Fruit fly (Drosophila melanogaster) whole organism, wandering third instar larva: ENCODE data around the gene Atg12.

ENCODE experiments used
- CG32264 ChIP-seq: fragments of 200-800 bp; sonication (Bioruptor generic); optimal IDR thresholded peaks from 2 replicates; lab custom pipeline; 2016; ENCODE audit warnings: missing biosample characterization, missing genetic modification characterization
- CG9705 ChIP-seq: fragments of 200-800 bp; sonication (Bioruptor generic); optimal IDR thresholded peaks from 2 replicates; lab custom pipeline; 2018; ENCODE audit warnings: missing biosample characterization, mild to moderate bottlenecking, missing genetic modification characterization
- GATAd ChIP-seq: sonication (Bioruptor generic); optimal IDR thresholded peaks from 2 replicates; lab custom pipeline; 2016; ENCODE audit warnings: missing biosample characterization, missing genetic modification characterization
- Jra ChIP-seq: sonication (Bioruptor generic); optimal IDR thresholded peaks from 2 replicates; lab custom pipeline; 2016; ENCODE audit warnings: missing biosample characterization, missing genetic modification characterization
- Sp1 ChIP-seq: fragments of 200-800 bp; sonication (Bioruptor generic); optimal IDR thresholded peaks from 3 replicates; lab custom pipeline; 2019; ENCODE audit warnings: missing biosample characterization, mild to moderate bottlenecking, missing genetic modification characterization, moderate library complexity
- br ChIP-seq: fragments of 200-800 bp; sonication (Bioruptor generic); optimal IDR thresholded peaks from 2 replicates; lab custom pipeline; 2016; ENCODE audit warnings: missing biosample characterization, missing genetic modification characterization
- foxo ChIP-seq, 2 experiments: fragments of 200-800 bp; sonication (Bioruptor generic); optimal IDR thresholded peaks; 2 replicates in 1 of 2; 3 replicates in 1 of 2; lab custom pipeline; 2016 to 2017; ENCODE audit warnings: missing biosample characterization in 2 of 2, missing genetic modification characterization in 2 of 2
- fru ChIP-seq: fragments of 200-800 bp; sonication (Bioruptor generic); optimal IDR thresholded peaks from 3 replicates; lab custom pipeline; 2016; ENCODE audit warnings: missing biosample characterization, mild to moderate bottlenecking, missing genetic modification characterization
- lola ChIP-seq: fragments of >200 bp; optimal IDR thresholded peaks from 2 replicates; lab custom pipeline; 2017; ENCODE audit warnings: missing biosample characterization, missing genetic modification characterization
- psq ChIP-seq: fragments of 200-800 bp; sonication (Bioruptor generic); optimal IDR thresholded peaks from 3 replicates; lab custom pipeline; 2017; ENCODE audit warnings: missing biosample characterization, mild to moderate bottlenecking, missing genetic modification characterization, moderate library complexity
- sage ChIP-seq: fragments of 200-800 bp; sonication (Bioruptor generic); optimal IDR thresholded peaks from 2 replicates; lab custom pipeline; 2016; ENCODE audit warnings: missing biosample characterization, mild to moderate bottlenecking, missing genetic modification characterization
- tai ChIP-seq: sonication (Bioruptor generic); optimal IDR thresholded peaks from 2 replicates; lab custom pipeline; 2016; ENCODE audit warnings: missing biosample characterization, missing genetic modification characterization

DNA sequence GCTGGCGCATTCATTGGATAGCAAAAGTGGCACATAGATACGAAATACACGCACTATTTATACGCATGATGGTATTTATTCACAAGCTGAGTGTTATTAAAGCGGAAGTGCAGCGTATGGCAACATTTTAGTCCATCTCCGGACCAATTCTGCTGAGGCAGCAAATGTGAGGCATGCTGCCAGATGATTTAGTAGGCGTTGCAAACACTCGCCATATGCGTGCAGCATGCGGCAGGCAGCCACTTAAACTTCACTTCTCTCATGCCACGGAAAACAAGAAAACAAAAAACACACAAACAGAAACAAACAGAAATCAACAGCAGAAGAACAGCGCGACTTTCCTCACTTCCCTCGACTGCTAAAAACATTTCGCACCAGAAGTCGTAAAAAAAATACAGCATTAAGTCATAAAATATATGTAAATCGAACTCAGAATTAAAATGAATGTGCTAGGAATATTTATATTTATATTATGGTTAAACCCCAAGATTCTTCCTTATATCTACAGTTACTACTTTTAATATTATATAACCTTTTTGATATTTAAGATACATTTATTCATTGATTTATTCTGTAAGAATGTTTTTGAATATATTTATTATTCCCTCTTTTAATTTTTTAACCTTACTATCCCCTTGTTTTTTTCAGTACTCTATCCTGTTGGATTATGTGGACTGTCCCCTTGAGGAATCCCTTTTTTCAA, 37.3 kb upstream of the Atg12 start:
- TF ChIP-seq Sp1 = peak; percentile 69
- TF ChIP-seq br (GFP tag; lab: Kevin White, UChicago) = no peak
- no peak for TF ChIP-seq CG32264
- TF ChIP-seq foxo (GFP tag; optimal IDR thresholded peaks at IDR 0.05; lab: Kevin White, UChicago) = peak in 1 of 2 experiments; percentile 62
- peak; percentile 54 for TF ChIP-seq psq (GFP tag; lab: Kevin White, UChicago)
- no peak for TF ChIP-seq lola (GFP tag; lab: Kevin White, UChicago)
- no peak for TF ChIP-seq sage (GFP tag; lab: Kevin White, UChicago)
- no peak for TF ChIP-seq GATAd (GFP tag; lab: Kevin White, UChicago)
- peak; percentile 32 for TF ChIP-seq fru (GFP tag; lab: Kevin White, UChicago)
- TF ChIP-seq tai (GFP tag; lab: Kevin White, UChicago) = no peak
- no peak for TF ChIP-seq Jra (GFP tag; lab: Kevin White, UChicago)
- no peak for TF ChIP-seq CG9705 (GFP tag; lab: Kevin White, UChicago)
